Worm (Caenorhabditis elegans): Measurements from ENCODE around the gene F37C4.6.

F37C4.6 gene

ce11 chrIV:3866018-3866417, 12.1 kb downstream of the F37C4.6 start:
- TF ChIP-seq sma-3 (GFP tag; optimal IDR thresholded peaks at IDR 0.05) (no peak), nhr-25 (tag; optimal IDR thresholded peaks at IDR 0.05) (peak; percentile 38), mbf-1 (tag; optimal IDR thresholded peaks at IDR 0.05) (no peak), lin-13 (GFP tag; optimal IDR thresholded peaks at IDR 0.05) (no peak), nhr-129 (tag; optimal IDR thresholded peaks at IDR 0.05) (peak; percentile 24), fos-1 (tag; optimal IDR thresholded peaks at IDR 0.05) (peak; percentile 3)

- no peak for TF ChIP-seq snpc-4 (tag; optimal IDR thresholded peaks at IDR 0.05)
- no peak for TF ChIP-seq nhr-21 (tag; optimal IDR thresholded peaks at IDR 0.05)
- no peak for TF ChIP-seq lin-11 (tag; optimal IDR thresholded peaks at IDR 0.05)
- no peak for TF ChIP-seq crh-2 (tag; optimal IDR thresholded peaks at IDR 0.05)
- no peak for TF ChIP-seq ztf-11 (tag; optimal IDR thresholded peaks at IDR 0.05)
- no peak for TF ChIP-seq ztf-1 (GFP tag; conservative IDR thresholded peaks at IDR 0.05)
- no peak for TF ChIP-seq Y55F3AM.14 (GFP tag; optimal IDR thresholded peaks at IDR 0.05)
Observed at ce11 chrIV:3864944-3865343, 13.2 kb downstream of the F37C4.6 start, which contains the start of gene aat-8. TSS of gene aat-8 (minus strand) at chrIV:3865044.

- TF ChIP-seq unc-39 (tag; optimal IDR thresholded peaks at IDR 0.05): no peak
- no peak for TF ChIP-seq R02D3.7 (tag; optimal IDR thresholded peaks at IDR 0.05)
- TF ChIP-seq zag-1 (tag; optimal IDR thresholded peaks at IDR 0.05): no peak
- no peak for TF ChIP-seq lin-11 (tag; optimal IDR thresholded peaks at IDR 0.05)
- TF ChIP-seq snpc-4 (tag; optimal IDR thresholded peaks at IDR 0.05): no peak
- no peak for TF ChIP-seq alr-1 (tag; optimal IDR thresholded peaks at IDR 0.05)
- no peak for TF ChIP-seq lin-39 (tag; optimal IDR thresholded peaks at IDR 0.05)
- TF ChIP-seq nhr-237 (tag; optimal IDR thresholded peaks at IDR 0.05): no peak
- TF ChIP-seq blmp-1 (tag; optimal IDR thresholded peaks at IDR 0.05; ENCODE audit: insufficient read depth): no peak
- TF ChIP-seq gmeb-1 (tag; optimal IDR thresholded peaks at IDR 0.05): no peak
- TF ChIP-seq nhr-6 (tag; optimal IDR thresholded peaks at IDR 0.05): no peak
- no peak for TF ChIP-seq Y55F3AM.14 (GFP tag; optimal IDR thresholded peaks at IDR 0.05)
- no peak for TF ChIP-seq unc-55 (GFP tag; optimal IDR thresholded peaks at IDR 0.05)
- TF ChIP-seq lsy-2 (tag; optimal IDR thresholded peaks at IDR 0.05): no peak
- TF ChIP-seq F13H6.1 (tag; optimal IDR thresholded peaks at IDR 0.05): no peak
- TF ChIP-seq ztf-11 (tag; optimal IDR thresholded peaks at IDR 0.05): no peak
- TF ChIP-seq mab-5 (tag; optimal IDR thresholded peaks at IDR 0.05): no peak
- no peak for TF ChIP-seq sma-3 (GFP tag; optimal IDR thresholded peaks at IDR 0.05)
- no peak for TF ChIP-seq unc-62 (GFP tag; optimal IDR thresholded peaks at IDR 0.05)
- no peak for TF ChIP-seq mbf-1 (tag; optimal IDR thresholded peaks at IDR 0.05)
Observed at ce11 chrIV:3862948-3863347, 15.2 kb downstream of the F37C4.6 start.

- TF ChIP-seq peb-1 (tag; optimal IDR thresholded peaks at IDR 0.05) (no peak), mdl-1 (tag; optimal IDR thresholded peaks at IDR 0.05) (no peak), zag-1 (tag; optimal IDR thresholded peaks at IDR 0.05) (no peak), nhr-25 (tag; optimal IDR thresholded peaks at IDR 0.05) (no peak), ceh-16 (tag; optimal IDR thresholded peaks at IDR 0.05) (no peak), nhr-12 (tag; optimal IDR thresholded peaks at IDR 0.05) (no peak), alr-1 (tag; optimal IDR thresholded peaks at IDR 0.05) (no peak), sma-3 (GFP tag; optimal IDR thresholded peaks at IDR 0.05) (no peak), lin-11 (tag; optimal IDR thresholded peaks at IDR 0.05) (no peak), elt-1 (tag; optimal IDR thresholded peaks at IDR 0.05) (no peak)
Observed at ce11 chrIV:3860419-3860818, 17.7 kb downstream of the F37C4.6 start.

- TF ChIP-seq mab-5 (tag; optimal IDR thresholded peaks at IDR 0.05): no peak
- no peak for TF ChIP-seq nhr-25 (tag; optimal IDR thresholded peaks at IDR 0.05)
- TF ChIP-seq ama-1 (optimal IDR thresholded peaks at IDR 0.05): no peak
- no peak for TF ChIP-seq sem-4 (tag; optimal IDR thresholded peaks at IDR 0.05)
- TF ChIP-seq nhr-12 (tag; optimal IDR thresholded peaks at IDR 0.05): no peak
- no peak for TF ChIP-seq sma-9 (GFP tag; optimal IDR thresholded peaks at IDR 0.05)
- no peak for TF ChIP-seq sma-9 (tag; optimal IDR thresholded peaks at IDR 0.05)
- no peak for TF ChIP-seq lsy-2 (tag; optimal IDR thresholded peaks at IDR 0.05)
- no peak for TF ChIP-seq unc-55 (GFP tag; optimal IDR thresholded peaks at IDR 0.05)
- no peak for TF ChIP-seq unc-62 (GFP tag; optimal IDR thresholded peaks at IDR 0.05)
- TF ChIP-seq unc-39 (tag; optimal IDR thresholded peaks at IDR 0.05): no peak
Observed at ce11 chrIV:3859552-3859951, 18.6 kb downstream of the F37C4.6 start.

Data from whole organism, L2 larva.